Worm (Caenorhabditis elegans) whole organism, early embryonic: Measurements from ENCODE around the gene srg-22.

ENCODE experiments used
- B0310.2 ChIP-seq: sonication (generic microtip); optimal IDR thresholded peaks from 2 replicates; lab custom pipeline; 2016; ENCODE audit warnings: mild to moderate bottlenecking, missing genetic modification characterization, missing compliant biosample characterization
- F13C5.2 ChIP-seq: sonication (generic microtip); optimal IDR thresholded peaks from 2 replicates; lab custom pipeline; 2017; ENCODE audit warnings: mild to moderate bottlenecking, missing genetic modification characterization, inconsistent platforms, missing compliant biosample characterization
- aly-1 ChIP-seq: sonication (generic microtip); optimal IDR thresholded peaks from 2 replicates; lab custom pipeline; 2016; ENCODE audit warnings: missing genetic modification characterization, missing compliant biosample characterization
- ama-1 ChIP-seq: fragments of 150-350 bp; optimal IDR thresholded peaks from 2 replicates; lab custom pipeline; 2014
- ceh-13 ChIP-seq: fragments of 200-800 bp; sonication (Bioruptor generic); optimal IDR thresholded peaks from 2 replicates; lab custom pipeline; 2018; ENCODE audit warnings: mild to moderate bottlenecking, missing genetic modification characterization, missing compliant biosample characterization
- ceh-36 ChIP-seq: sonication (generic microtip); optimal IDR thresholded peaks from 2 replicates; lab custom pipeline; 2016; ENCODE audit warnings: missing genetic modification characterization, inconsistent platforms, missing compliant biosample characterization
- ets-7 ChIP-seq: sonication (generic microtip); optimal IDR thresholded peaks from 2 replicates; lab custom pipeline; 2016; ENCODE audit warnings: missing genotype, missing genetic modification characterization, missing compliant biosample characterization
- flt-1 ChIP-seq: fragments of 200-800 bp; sonication (Bioruptor generic); IDR thresholded peaks from 2 replicates; pipeline ENCODE4 v1.3.6; 2022; ENCODE audit warnings: missing genetic modification characterization, missing compliant biosample characterization
- hmbx-1 ChIP-seq: sonication (generic microtip); optimal IDR thresholded peaks from 2 replicates; lab custom pipeline; 2016; ENCODE audit warnings: mild to moderate bottlenecking, missing genetic modification characterization, missing compliant biosample characterization
- hmg-4 ChIP-seq: fragments of 200-800 bp; sonication (Bioruptor generic); optimal IDR thresholded peaks from 2 replicates; lab custom pipeline; 2018; ENCODE audit warnings: mild to moderate bottlenecking, missing genetic modification characterization, missing compliant biosample characterization
- hnd-1 ChIP-seq: sonication (generic microtip); optimal IDR thresholded peaks from 2 replicates; lab custom pipeline; 2016; ENCODE audit warnings: missing genetic modification characterization, missing compliant biosample characterization
- pes-1 ChIP-seq: fragments of 200-800 bp; sonication (Bioruptor generic); IDR thresholded peaks from 2 replicates; pipeline ENCODE4 v1.3.6; 2022; ENCODE audit warnings: missing genetic modification reagents, missing genetic modification characterization, missing compliant biosample characterization
- scrt-1 ChIP-seq: fragments of 200-800 bp; sonication (Bioruptor generic); IDR thresholded peaks from 2 replicates; pipeline ENCODE4 v1.3.6; 2022; ENCODE audit warnings: missing genetic modification characterization, missing compliant biosample characterization
- sea-1 ChIP-seq: fragments of 200-800 bp; sonication (Bioruptor generic); conservative IDR thresholded peaks from 2 replicates; pipeline ENCODE4 v1.3.6; 2022; ENCODE audit warnings: missing genetic modification characterization, missing compliant biosample characterization
- tbx-11 ChIP-seq: fragments of 200-800 bp; sonication (Bioruptor generic); IDR thresholded peaks from 2 replicates; pipeline ENCODE4 v1.3.6; 2022; ENCODE audit warnings: missing genetic modification characterization, missing compliant biosample characterization
- tbx-37 ChIP-seq: fragments of 200-800 bp; sonication (Bioruptor generic); conservative IDR thresholded peaks from 2 replicates; pipeline ENCODE4 v1.3.6; 2022; ENCODE audit warnings: missing genetic modification reagents, missing genetic modification characterization, missing compliant biosample characterization
- tra-4 ChIP-seq: sonication (generic microtip); optimal IDR thresholded peaks from 2 replicates; lab custom pipeline; 2017; ENCODE audit warnings: missing genetic modification characterization, missing compliant biosample characterization

srg-22 gene

DNA sequence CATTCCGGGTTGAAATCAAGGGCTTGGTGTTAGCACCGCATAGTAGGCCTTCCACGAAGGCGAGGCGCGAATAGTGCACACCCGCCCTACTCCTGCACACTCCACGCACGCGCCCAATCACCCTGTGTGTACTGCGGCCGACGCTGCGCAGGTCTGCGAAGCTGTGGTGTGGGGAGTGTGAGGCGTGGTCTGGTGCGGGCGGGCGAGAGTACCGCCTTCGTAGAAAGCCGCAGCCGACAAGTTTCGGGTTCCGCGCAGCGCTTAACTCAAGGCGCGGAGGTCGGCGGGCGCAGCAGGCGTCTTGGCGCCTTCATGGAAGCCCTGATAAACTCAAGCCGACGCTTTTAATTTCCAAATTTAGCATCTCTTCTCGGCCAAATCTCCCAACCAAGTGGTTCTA, 14.8 kb upstream of the srg-22 start:
- TF ChIP-seq flt-1 (GFP tag; lab: Robert Waterston, UW), result no peak
- TF ChIP-seq F13C5.2 (tag; lab: Kevin White, UChicago), result no peak
- TF ChIP-seq tbx-37, result no peak
- no peak for TF ChIP-seq ets-7 (tag; lab: Kevin White, UChicago)
- no peak for TF ChIP-seq hnd-1 (tag; lab: Kevin White, UChicago)
- no peak for TF ChIP-seq pes-1 (GFP tag; lab: Robert Waterston, UW)
- TF ChIP-seq tbx-11, result no peak

DNA sequence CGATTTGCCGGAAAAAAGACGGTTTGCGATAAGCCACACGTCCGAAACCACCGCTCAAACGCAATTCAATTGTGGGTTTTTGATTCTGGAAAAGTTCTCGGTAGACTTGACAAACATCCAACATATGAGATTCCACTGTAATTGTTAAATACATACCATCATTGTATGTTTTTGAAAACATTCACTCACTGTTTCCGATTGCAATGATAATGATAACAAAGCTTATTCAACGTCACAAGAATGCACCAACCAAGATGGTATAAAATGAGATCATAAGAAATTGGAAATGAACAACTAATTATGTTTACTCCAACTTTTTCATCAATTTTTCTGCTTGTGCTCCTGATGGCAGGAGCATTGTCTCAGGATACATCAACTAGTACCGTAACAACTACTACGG, 12.5 kb upstream of the srg-22 start, which contains the start of gene clec-122:
Gene clec-122, plus strand, starts transcription at position 301 of the 400 bp plus-strand sequence.
- TF ChIP-seq hnd-1 (tag; lab: Kevin White, UChicago) (no peak), pes-1 (GFP tag; lab: Robert Waterston, UW) (no peak), hmg-4 (no peak), F13C5.2 (tag; lab: Kevin White, UChicago) (no peak), ama-1 (lab: Kevin White, UChicago) (no peak), aly-1 (tag; lab: Kevin White, UChicago) (no peak), tra-4 (tag; lab: Kevin White, UChicago) (no peak), hmbx-1 (tag; lab: Kevin White, UChicago) (no peak), tbx-11 (no peak), sea-1 (GFP tag; lab: Robert Waterston, UW) (no peak)

DNA sequence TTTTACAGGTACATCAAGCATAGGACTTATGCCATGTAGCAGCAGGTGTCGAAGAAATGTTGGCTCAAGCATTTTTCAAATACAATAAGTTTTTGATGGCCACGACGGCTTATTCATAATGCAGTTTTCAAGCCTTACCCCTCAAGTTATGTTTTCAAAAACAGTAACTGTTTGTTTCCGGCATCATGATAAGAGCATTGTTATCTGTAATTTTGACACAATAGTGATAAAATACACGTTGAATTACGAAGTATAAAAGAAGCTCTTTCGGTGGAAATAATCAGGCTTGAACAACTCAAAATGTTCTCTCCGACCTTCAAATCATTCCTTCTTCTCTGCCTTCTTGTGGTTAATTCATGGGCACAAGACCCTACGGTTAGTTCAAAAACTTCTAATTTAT, 8.8 kb upstream of the srg-22 start, which contains the start of gene clec-121:
Gene clec-121, plus strand, starts transcription at position 301 of the 400 bp plus-strand sequence.
- TF ChIP-seq B0310.2 (tag; lab: Kevin White, UChicago), result no peak
- TF ChIP-seq tra-4 (tag; lab: Kevin White, UChicago), result no peak
- no peak for TF ChIP-seq sea-1 (GFP tag; lab: Robert Waterston, UW)
- TF ChIP-seq aly-1 (tag; lab: Kevin White, UChicago), result no peak
- TF ChIP-seq tbx-11, result no peak
- no peak for TF ChIP-seq tbx-37
- TF ChIP-seq hmg-4, result no peak
- TF ChIP-seq ets-7 (tag; lab: Kevin White, UChicago), result no peak
- no peak for TF ChIP-seq scrt-1 (GFP tag; lab: Robert Waterston, UW)
- TF ChIP-seq ceh-13 (GFP tag; lab: Kevin White, UChicago), result no peak

- TF ChIP-seq flt-1 (GFP tag; lab: Robert Waterston, UW), result no peak
- no peak for TF ChIP-seq B0310.2 (tag; lab: Kevin White, UChicago)
- TF ChIP-seq hmg-4, result no peak
- no peak for TF ChIP-seq scrt-1 (GFP tag; lab: Robert Waterston, UW)
- no peak for TF ChIP-seq hnd-1 (tag; lab: Kevin White, UChicago)
- no peak for TF ChIP-seq F13C5.2 (tag; lab: Kevin White, UChicago)
- no peak for TF ChIP-seq sea-1 (GFP tag; lab: Robert Waterston, UW)
- no peak for TF ChIP-seq aly-1 (tag; lab: Kevin White, UChicago)
- TF ChIP-seq hmbx-1 (tag; lab: Kevin White, UChicago), result no peak
Measured at ce11 chrII:3100546-3100945, 7.3 kb upstream of the srg-22 start, which contains the start of gene srg-24. Gene srg-24 (minus strand): TSS chrII:3100646.

ce11 chrII:3096857-3097256, 3.6 kb upstream of the srg-22 start, which contains the start of gene Y25C1A.14:
Gene Y25C1A.14 (minus strand): TSS chrII:3096957.
- TF ChIP-seq hmg-4 (no peak), aly-1 (tag; lab: Kevin White, UChicago) (no peak), ceh-13 (GFP tag; lab: Kevin White, UChicago) (no peak), sea-1 (GFP tag; lab: Robert Waterston, UW) (no peak), ama-1 (lab: Kevin White, UChicago) (no peak), B0310.2 (tag; lab: Kevin White, UChicago) (no peak), tbx-37 (no peak), tbx-11 (no peak), F13C5.2 (tag; lab: Kevin White, UChicago) (no peak), ceh-36 (tag; lab: Kevin White, UChicago) (no peak), tra-4 (tag; lab: Kevin White, UChicago) (no peak), ets-7 (tag; lab: Kevin White, UChicago) (no peak), hmbx-1 (tag; lab: Kevin White, UChicago) (no peak), pes-1 (GFP tag; lab: Robert Waterston, UW) (no peak), flt-1 (GFP tag; lab: Robert Waterston, UW) (no peak), scrt-1 (GFP tag; lab: Robert Waterston, UW) (no peak), hnd-1 (tag; lab: Kevin White, UChicago) (no peak)

DNA sequence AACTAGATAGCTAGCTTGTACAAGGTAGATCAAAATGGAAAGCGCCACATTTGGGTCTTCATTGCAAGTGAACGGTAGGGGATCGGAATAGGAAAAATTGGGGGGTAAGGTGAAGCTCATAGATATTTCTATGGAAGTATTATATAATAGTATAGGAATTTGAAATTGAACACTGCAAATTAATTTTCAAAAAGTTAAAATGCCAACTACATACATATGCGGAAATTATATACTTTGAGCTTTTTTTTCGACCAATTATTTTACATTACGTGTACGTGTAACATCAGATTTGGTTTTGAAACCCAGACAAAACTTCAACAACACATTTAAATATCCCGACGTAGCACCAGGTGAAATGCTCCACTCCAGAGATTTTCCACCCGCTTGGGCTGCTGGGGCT, 2.8 kb upstream of the srg-22 start, which contains the start of gene srg-23:
Gene srg-23, minus strand, starts transcription at position 101 of the 400 bp plus-strand sequence.
- no peak for TF ChIP-seq scrt-1 (GFP tag; lab: Robert Waterston, UW)
- TF ChIP-seq hmg-4, result no peak
- TF ChIP-seq ceh-36 (tag; lab: Kevin White, UChicago), result no peak
- no peak for TF ChIP-seq tbx-11
- no peak for TF ChIP-seq aly-1 (tag; lab: Kevin White, UChicago)
- no peak for TF ChIP-seq ceh-13 (GFP tag; lab: Kevin White, UChicago)
- TF ChIP-seq F13C5.2 (tag; lab: Kevin White, UChicago), result no peak
- TF ChIP-seq pes-1 (GFP tag; lab: Robert Waterston, UW), result no peak
- TF ChIP-seq hnd-1 (tag; lab: Kevin White, UChicago), result no peak
- TF ChIP-seq ets-7 (tag; lab: Kevin White, UChicago), result no peak
- TF ChIP-seq tbx-37, result no peak
- TF ChIP-seq ama-1 (lab: Kevin White, UChicago), result no peak
- no peak for TF ChIP-seq B0310.2 (tag; lab: Kevin White, UChicago)
- TF ChIP-seq tra-4 (tag; lab: Kevin White, UChicago), result no peak
- no peak for TF ChIP-seq flt-1 (GFP tag; lab: Robert Waterston, UW)
- no peak for TF ChIP-seq sea-1 (GFP tag; lab: Robert Waterston, UW)
- TF ChIP-seq hmbx-1 (tag; lab: Kevin White, UChicago), result no peak

DNA sequence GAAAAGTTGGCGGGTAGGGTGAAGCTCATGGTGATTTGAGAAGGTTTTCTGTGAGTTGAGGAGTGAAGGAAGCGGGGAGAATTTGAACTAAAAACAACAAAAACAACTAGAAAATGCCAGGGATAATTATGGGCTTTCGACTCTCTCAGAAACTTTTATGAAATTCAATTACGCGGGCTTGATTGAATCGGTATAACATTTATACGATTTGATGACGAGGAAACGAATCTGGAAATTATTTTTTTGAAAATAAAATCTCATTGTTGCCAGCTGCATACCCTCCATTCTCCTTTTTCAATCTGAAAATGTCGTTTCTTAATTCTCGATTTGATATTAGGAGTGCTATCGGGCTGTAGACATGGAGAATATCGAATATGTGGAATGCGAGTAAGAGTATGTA, 2.0 kb downstream of the srg-22 start, which contains the start of gene srg-21:
Gene srg-21, minus strand, starts transcription at position 101 of the 400 bp plus-strand sequence.
- TF ChIP-seq flt-1 (GFP tag; lab: Robert Waterston, UW) (no peak), tbx-11 (no peak), ets-7 (tag; lab: Kevin White, UChicago) (no peak), hnd-1 (tag; lab: Kevin White, UChicago) (no peak), tra-4 (tag; lab: Kevin White, UChicago) (no peak), sea-1 (GFP tag; lab: Robert Waterston, UW) (no peak), aly-1 (tag; lab: Kevin White, UChicago) (no peak), hmbx-1 (tag; lab: Kevin White, UChicago) (no peak), ceh-36 (tag; lab: Kevin White, UChicago) (no peak), scrt-1 (GFP tag; lab: Robert Waterston, UW) (no peak), pes-1 (GFP tag; lab: Robert Waterston, UW) (no peak), F13C5.2 (tag; lab: Kevin White, UChicago) (no peak), ama-1 (lab: Kevin White, UChicago) (no peak), B0310.2 (tag; lab: Kevin White, UChicago) (no peak), hmg-4 (no peak)
